Worm (Caenorhabditis elegans) whole organism, midembryonic: ENCODE data around the gene W06F12.2.

Experiments used
- klf-2 ChIP-seq: fragments of 200-800 bp; sonication (Bioruptor generic); conservative IDR thresholded peaks from 2 replicates; pipeline ENCODE4 v1.3.6; 2022; ENCODE audit warnings: missing genetic modification reagents, missing genetic modification characterization, missing compliant biosample characterization
- med-1 ChIP-seq: sonication (generic microtip); optimal IDR thresholded peaks from 2 replicates; lab custom pipeline; 2017; ENCODE audit warnings: missing genetic modification characterization, mild to moderate bottlenecking, missing compliant biosample characterization, antibody characterized with exemption, missing genetic modification reagents; ENCODE audit not compliant: insufficient read depth

DNA sequence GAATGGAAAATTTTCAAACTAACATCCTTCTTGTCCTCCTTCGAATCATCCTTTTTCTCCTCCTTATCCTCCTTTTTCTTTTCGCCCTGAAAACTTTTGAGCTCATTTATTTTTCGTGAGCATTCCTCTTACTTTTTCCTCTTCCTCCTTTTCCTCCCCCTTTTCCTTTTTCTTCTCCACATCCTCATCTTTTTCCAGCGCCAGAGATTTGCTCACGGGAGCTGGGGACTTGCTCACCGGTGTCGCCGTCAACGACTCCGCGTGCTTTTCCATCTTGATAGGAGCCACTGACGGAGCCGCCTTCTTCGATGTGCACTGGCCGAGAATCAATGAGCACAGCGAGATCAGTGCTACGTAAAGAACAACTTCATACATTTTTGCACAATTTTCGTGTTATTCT is 16.8 kb upstream of the W06F12.2 start, which contains the start of gene K08E3.2:
- TF ChIP-seq med-1 (GFP tag; lab: Kevin White, UChicago) (no peak), klf-2 (GFP tag; lab: Robert Waterston, UW) (no peak)
